Worm (Caenorhabditis elegans): ENCODE measurements around the gene C07G2.5.

C07G2.5 gene

ce11 chrIII:4487271-4487670 is 11.6 kb downstream of the C07G2.5 start:
- TF ChIP-seq W03F9.2 (tag; optimal IDR thresholded peaks at IDR 0.05) (no peak), dao-5 (tag; optimal IDR thresholded peaks at IDR 0.05) (no peak), him-1 (tag; optimal IDR thresholded peaks at IDR 0.05) (no peak)

- no peak for TF ChIP-seq him-1 (tag; optimal IDR thresholded peaks at IDR 0.05)
- TF ChIP-seq W03F9.2 (tag; optimal IDR thresholded peaks at IDR 0.05), result no peak
- no peak for TF ChIP-seq dao-5 (tag; optimal IDR thresholded peaks at IDR 0.05)
These were observed 15.9 kb downstream of the C07G2.5 start for ce11 chrIII:4482986-4483385.

ce11 chrIII:4481787-4482186 is 17.1 kb downstream of the C07G2.5 start:
- TF ChIP-seq W03F9.2 (tag; optimal IDR thresholded peaks at IDR 0.05) (no peak), dao-5 (tag; optimal IDR thresholded peaks at IDR 0.05) (no peak), him-1 (tag; optimal IDR thresholded peaks at IDR 0.05) (no peak)

ce11 chrIII:4477472-4477871 is 21.4 kb downstream of the C07G2.5 start, which contains the start of gene ins-17:
TSS of gene ins-17 (minus strand) at chrIII:4477572.
- no peak for TF ChIP-seq dao-5 (tag; optimal IDR thresholded peaks at IDR 0.05)
- TF ChIP-seq him-1 (tag; optimal IDR thresholded peaks at IDR 0.05), result no peak
- no peak for TF ChIP-seq W03F9.2 (tag; optimal IDR thresholded peaks at IDR 0.05)

ce11 chrIII:4476806-4477205 is 22.0 kb downstream of the C07G2.5 start:
- TF ChIP-seq dao-5 (tag; optimal IDR thresholded peaks at IDR 0.05) (no peak), him-1 (tag; optimal IDR thresholded peaks at IDR 0.05) (no peak), W03F9.2 (tag; optimal IDR thresholded peaks at IDR 0.05) (no peak)

- TF ChIP-seq dao-5 (tag; optimal IDR thresholded peaks at IDR 0.05) (no peak), him-1 (tag; optimal IDR thresholded peaks at IDR 0.05) (no peak), W03F9.2 (tag; optimal IDR thresholded peaks at IDR 0.05) (no peak)
These were observed 22.5 kb downstream of the C07G2.5 start for ce11 chrIII:4476313-4476712.

- TF ChIP-seq W03F9.2 (tag; optimal IDR thresholded peaks at IDR 0.05) (peak; percentile 98), him-1 (tag; optimal IDR thresholded peaks at IDR 0.05) (peak; percentile 96), dao-5 (tag; optimal IDR thresholded peaks at IDR 0.05) (no peak)
These were observed 23.3 kb downstream of the C07G2.5 start, which contains the start of gene rps-1 for ce11 chrIII:4475428-4475968. TSS of gene rps-1 (plus strand) at chrIII:4475918.

- no peak for TF ChIP-seq him-1 (tag; optimal IDR thresholded peaks at IDR 0.05)
- TF ChIP-seq dao-5 (tag; optimal IDR thresholded peaks at IDR 0.05), result no peak
- TF ChIP-seq W03F9.2 (tag; optimal IDR thresholded peaks at IDR 0.05), result no peak
These were observed 23.9 kb downstream of the C07G2.5 start, which contains the start of gene ifet-1 for ce11 chrIII:4474908-4475307. TSS of gene ifet-1 (minus strand) at chrIII:4475150.

ce11 chrIII:4470793-4471192 is 28.0 kb downstream of the C07G2.5 start:
- TF ChIP-seq dao-5 (tag; optimal IDR thresholded peaks at IDR 0.05) (peak; percentile 50), him-1 (tag; optimal IDR thresholded peaks at IDR 0.05) (peak; percentile 65), W03F9.2 (tag; optimal IDR thresholded peaks at IDR 0.05) (peak; percentile 38)

- no peak for TF ChIP-seq W03F9.2 (tag; optimal IDR thresholded peaks at IDR 0.05)
- TF ChIP-seq him-1 (tag; optimal IDR thresholded peaks at IDR 0.05), result no peak
- no peak for TF ChIP-seq dao-5 (tag; optimal IDR thresholded peaks at IDR 0.05)
These were observed 30.0 kb downstream of the C07G2.5 start, which contains the start of gene mstr-2 for ce11 chrIII:4468812-4469211. TSS of gene mstr-2 (plus strand) at chrIII:4469112.

ce11 chrIII:4468390-4468789 is 30.4 kb downstream of the C07G2.5 start:
- TF ChIP-seq him-1 (tag; optimal IDR thresholded peaks at IDR 0.05) (no peak), W03F9.2 (tag; optimal IDR thresholded peaks at IDR 0.05) (no peak), dao-5 (tag; optimal IDR thresholded peaks at IDR 0.05) (no peak)

ce11 chrIII:4467277-4467676 is 31.6 kb downstream of the C07G2.5 start, which contains the start of gene ndg-4:
TSS of gene ndg-4 (minus strand) at chrIII:4467377.
- no peak for TF ChIP-seq him-1 (tag; optimal IDR thresholded peaks at IDR 0.05)
- TF ChIP-seq W03F9.2 (tag; optimal IDR thresholded peaks at IDR 0.05), result no peak
- no peak for TF ChIP-seq dao-5 (tag; optimal IDR thresholded peaks at IDR 0.05)

ce11 chrIII:4461337-4461736 is 37.5 kb downstream of the C07G2.5 start:
- TF ChIP-seq dao-5 (tag; optimal IDR thresholded peaks at IDR 0.05), result no peak
- TF ChIP-seq him-1 (tag; optimal IDR thresholded peaks at IDR 0.05), result no peak
- no peak for TF ChIP-seq W03F9.2 (tag; optimal IDR thresholded peaks at IDR 0.05)

- TF ChIP-seq dao-5 (tag; optimal IDR thresholded peaks at IDR 0.05) (no peak), W03F9.2 (tag; optimal IDR thresholded peaks at IDR 0.05) (no peak), him-1 (tag; optimal IDR thresholded peaks at IDR 0.05) (no peak)
These were observed 38.6 kb downstream of the C07G2.5 start for ce11 chrIII:4460242-4460641.

ce11 chrIII:4456579-4456978 is 42.3 kb downstream of the C07G2.5 start:
- TF ChIP-seq him-1 (tag; optimal IDR thresholded peaks at IDR 0.05), result no peak
- no peak for TF ChIP-seq dao-5 (tag; optimal IDR thresholded peaks at IDR 0.05)
- TF ChIP-seq W03F9.2 (tag; optimal IDR thresholded peaks at IDR 0.05), result no peak

All from whole organism, L4/young adult.